Worm (Caenorhabditis elegans): ENCODE results near the gene K05F1.8.

DNA sequence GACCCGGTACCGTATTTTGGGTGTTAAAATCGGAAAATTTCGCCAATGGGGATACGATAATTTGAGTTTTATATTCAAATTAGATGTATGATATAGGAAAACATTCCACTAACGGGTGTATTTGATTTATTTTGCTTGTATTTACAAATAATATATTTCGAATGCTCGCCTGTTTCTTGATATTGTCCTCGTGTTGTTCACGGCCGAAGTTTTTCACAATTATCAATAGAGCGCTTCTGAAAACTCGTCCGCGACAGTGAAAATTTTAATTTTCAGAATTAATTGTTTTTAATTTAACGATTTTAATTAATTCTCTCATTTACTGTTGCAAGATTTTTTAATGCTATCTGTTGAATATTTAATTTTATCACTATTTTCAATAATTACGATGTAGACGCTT is 20.2 kb upstream of the K05F1.8 start:
- TF ChIP-seq hmg-4 (GFP tag; optimal IDR thresholded peaks at IDR 0.05) (no peak), ama-1 (optimal IDR thresholded peaks at IDR 0.05) (no peak), hmbx-1 (tag; optimal IDR thresholded peaks at IDR 0.05) (no peak), ceh-13 (GFP tag; optimal IDR thresholded peaks at IDR 0.05) (no peak), hnd-1 (tag; optimal IDR thresholded peaks at IDR 0.05) (no peak), B0310.2 (tag; optimal IDR thresholded peaks at IDR 0.05) (no peak), tra-4 (tag; optimal IDR thresholded peaks at IDR 0.05) (no peak), ets-7 (tag; optimal IDR thresholded peaks at IDR 0.05) (no peak)
